Fruit fly (Drosophila melanogaster): ENCODE measurements around the gene RpS19b.

DNA sequence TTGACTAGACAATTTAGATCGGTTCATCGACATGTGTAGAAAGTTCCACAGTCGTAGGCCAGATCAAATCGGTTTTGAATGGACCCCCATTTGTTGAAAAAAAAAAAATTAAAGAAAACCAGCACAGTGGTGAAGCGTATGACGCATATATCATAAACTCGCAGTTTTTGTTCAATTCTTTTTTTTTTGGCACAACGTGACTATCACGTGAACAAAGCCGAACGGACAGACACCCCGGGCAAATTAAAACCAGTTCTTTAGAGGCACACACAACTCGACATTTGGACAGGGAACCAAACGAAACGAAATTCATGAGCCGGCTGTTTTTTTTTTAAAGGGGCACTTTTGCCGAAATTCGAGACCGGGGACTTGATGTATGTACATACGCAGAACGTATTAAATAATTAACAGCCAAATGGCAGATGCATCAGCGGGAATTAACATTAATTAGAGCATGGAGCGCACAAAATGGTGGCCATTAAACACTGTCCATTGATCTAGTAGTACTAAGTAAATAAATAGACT is 7.6 kb upstream of the RpS19b start:
- TF ChIP-seq ro (GFP tag; IDR thresholded peaks at IDR 0.05) (no peak), Rx (GFP tag; IDR thresholded peaks at IDR 0.05) (no peak), en (GFP tag; optimal IDR thresholded peaks at IDR 0.05) (no peak), CG10274 (GFP tag; optimal IDR thresholded peaks at IDR 0.05) (no peak), NC2β (GFP tag; optimal IDR thresholded peaks at IDR 0.05) (no peak), CG7786 (GFP tag; optimal IDR thresholded peaks at IDR 0.05) (no peak), CG9797 (GFP tag; optimal IDR thresholded peaks at IDR 0.05) (no peak), CG7372 (GFP tag; IDR thresholded peaks at IDR 0.05) (0 out of 2 replicates have a peak, but pooled peaks have one; percentile 4), CG14965 (GFP tag; optimal IDR thresholded peaks at IDR 0.05; ENCODE audit: borderline replicate concordance) (no peak), CG6272 (GFP tag; IDR thresholded peaks at IDR 0.05) (no peak), CHES-1-like (GFP tag; optimal IDR thresholded peaks at IDR 0.05) (no peak), fd102C (GFP tag; optimal IDR thresholded peaks at IDR 0.05) (no peak), sens-2 (GFP tag; IDR thresholded peaks at IDR 0.05) (no peak)
